Worm (Caenorhabditis elegans) whole organism, mixed stage, embryonic: ENCODE results near the gene agt-2.

ENCODE experiments used
- elt-3 ChIP-seq: fragments of 150-350 bp; optimal IDR thresholded peaks from 2 replicates; lab custom pipeline; 2014; ENCODE audit warnings: missing biosample characterization, missing genetic modification characterization
- nhr-237 ChIP-seq: fragments of 150-350 bp; optimal IDR thresholded peaks from 2 replicates; lab custom pipeline; 2014; ENCODE audit warnings: missing biosample characterization, missing genetic modification characterization
- nhr-28 ChIP-seq: fragments of 150-350 bp; optimal IDR thresholded peaks from 2 replicates; lab custom pipeline; 2014; ENCODE audit warnings: missing biosample characterization, missing genetic modification characterization
- sptf-1 ChIP-seq: sonication (generic microtip); optimal IDR thresholded peaks from 2 replicates; lab custom pipeline; 2017; ENCODE audit warnings: mild to moderate bottlenecking, missing genetic modification characterization, moderate library complexity, missing compliant biosample characterization
- unc-39 ChIP-seq: fragments of 150-350 bp; optimal IDR thresholded peaks from 2 replicates; lab custom pipeline; 2014; ENCODE audit warnings: missing biosample characterization, missing genetic modification characterization
- zip-8 ChIP-seq: fragments of 150-350 bp; optimal IDR thresholded peaks from 2 replicates; lab custom pipeline; 2014; ENCODE audit warnings: missing biosample characterization, missing genetic modification characterization

DNA sequence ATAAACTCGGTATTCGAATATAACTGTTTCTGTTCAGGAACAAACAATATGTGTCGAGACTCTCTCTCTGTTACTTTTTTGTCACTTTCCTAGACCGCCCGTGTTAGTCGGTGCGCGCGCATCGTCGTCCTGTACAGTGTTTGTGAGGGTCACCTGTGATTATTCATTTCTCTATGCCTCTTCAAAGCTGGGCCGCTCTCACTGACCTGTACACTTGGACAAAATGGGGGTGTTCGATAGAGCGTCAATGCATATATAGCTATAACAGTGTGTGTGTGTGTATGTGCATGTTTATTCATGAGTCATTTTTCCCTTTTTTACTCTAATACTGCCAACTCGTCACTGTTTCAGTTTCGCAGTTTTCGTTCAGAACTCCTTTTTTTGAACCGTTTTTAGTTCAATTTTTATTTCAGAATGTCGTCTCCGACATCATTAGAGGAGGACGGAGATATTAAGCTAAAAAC is 6.0 kb upstream of the agt-2 start, which contains the start of gene pkc-3:
- TF ChIP-seq sptf-1 (tag; lab: Kevin White, UChicago) (peak; percentile 20), unc-39 (tag; lab: Kevin White, UChicago) (no peak), nhr-28 (tag; lab: Kevin White, UChicago) (no peak), nhr-237 (tag; lab: Kevin White, UChicago) (peak; percentile 32), elt-3 (no peak), zip-8 (tag; lab: Kevin White, UChicago) (no peak)
